Fruit fly (Drosophila melanogaster) whole organism, wandering third instar larva: ENCODE data around the gene CG18231.

Experiments used
- CrebA ChIP-seq: fragments of 200-800 bp; sonication (Bioruptor generic); optimal IDR thresholded peaks from 2 replicates; lab custom pipeline; 2016; ENCODE audit warnings: missing biosample characterization, mild to moderate bottlenecking, missing genetic modification characterization, borderline replicate concordance
- Dif ChIP-seq: fragments of 200-275, 200-300 bp; sonication (Bioruptor generic); optimal IDR thresholded peaks from 2 replicates; lab custom pipeline; 2018; ENCODE audit warnings: missing biosample characterization, missing genetic modification characterization; ENCODE audit not compliant: partially characterized antibody
- N ChIP-seq: fragments of >200 bp; optimal IDR thresholded peaks from 2 replicates; lab custom pipeline; 2018; ENCODE audit warnings: missing biosample characterization, missing external identifiers, missing genetic modification characterization
- br ChIP-seq: fragments of 200-800 bp; sonication (Bioruptor generic); optimal IDR thresholded peaks from 2 replicates; lab custom pipeline; 2016; ENCODE audit warnings: missing biosample characterization, missing genetic modification characterization
- jim ChIP-seq: fragments of 175-275, 200-325 bp; sonication (Bioruptor generic); optimal IDR thresholded peaks from 2 replicates; lab custom pipeline; 2016; ENCODE audit warnings: missing biosample characterization, mild to moderate bottlenecking, missing genetic modification characterization

DNA sequence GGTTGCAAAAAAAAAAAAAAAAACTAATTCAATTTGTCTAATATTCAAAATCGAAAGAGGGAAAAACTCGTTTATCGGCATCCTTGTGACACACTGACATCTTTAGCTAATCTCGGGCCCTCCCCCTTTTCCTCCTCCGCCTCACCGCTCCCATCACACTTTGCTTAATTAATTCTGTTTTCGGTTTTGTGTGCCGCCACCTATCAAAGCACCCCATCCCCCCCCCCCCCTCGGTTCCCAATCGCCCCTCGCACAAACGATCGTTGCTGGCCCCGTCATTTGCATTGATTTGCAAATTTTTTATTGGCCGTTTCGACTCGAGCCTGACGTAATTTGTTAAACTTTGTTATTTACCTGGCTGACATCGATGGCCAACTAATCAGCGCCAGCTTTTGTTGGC lies 21.2 kb downstream of the CG18231 start:
- TF ChIP-seq N = no peak
- no peak for TF ChIP-seq jim (GFP tag; lab: Kevin White, UChicago)
- no peak for TF ChIP-seq CrebA (GFP tag; lab: Kevin White, UChicago)
- no peak for TF ChIP-seq br
- no peak for TF ChIP-seq Dif (GFP tag; lab: Kevin White, UChicago)
